Worm (Caenorhabditis elegans): Measurements from ENCODE around the gene srv-10.

Gene srv-10

DNA sequence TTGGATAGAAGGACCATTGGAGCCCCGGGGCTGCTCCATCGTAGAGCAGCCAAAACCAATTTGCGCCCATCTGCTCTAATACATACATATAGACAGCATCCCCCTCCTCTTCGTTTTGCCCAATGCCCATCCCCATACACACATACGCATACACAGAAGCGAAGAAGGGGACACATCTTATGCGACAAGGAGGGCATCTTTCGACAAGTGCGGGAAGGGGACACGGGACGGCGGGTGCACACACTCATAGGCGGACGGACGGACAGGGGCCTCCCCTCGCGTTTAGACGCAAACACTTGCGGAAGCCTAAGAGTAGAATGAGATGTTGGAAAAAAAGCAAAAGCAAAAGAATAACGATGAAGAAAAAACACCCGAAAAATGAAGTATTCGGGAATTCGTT, 27.3 kb upstream of the srv-10 start:
- TF ChIP-seq lin-15B (tag; optimal IDR thresholded peaks at IDR 0.05) (no peak), hmg-11 (tag; optimal IDR thresholded peaks at IDR 0.05) (peak; percentile 30), ceh-9 (tag; optimal IDR thresholded peaks at IDR 0.05) (no peak), jun-1 (tag; optimal IDR thresholded peaks at IDR 0.05) (no peak), lin-39 (tag; optimal IDR thresholded peaks at IDR 0.05) (peak; percentile 21), R02D3.7 (tag; optimal IDR thresholded peaks at IDR 0.05) (no peak), egl-5 (tag; optimal IDR thresholded peaks at IDR 0.05) (no peak), nfya-1 (tag; optimal IDR thresholded peaks at IDR 0.05; ENCODE audit: insufficient read depth) (peak; percentile 38), ceh-16 (tag; optimal IDR thresholded peaks at IDR 0.05) (no peak), nhr-25 (tag; optimal IDR thresholded peaks at IDR 0.05) (no peak)

DNA sequence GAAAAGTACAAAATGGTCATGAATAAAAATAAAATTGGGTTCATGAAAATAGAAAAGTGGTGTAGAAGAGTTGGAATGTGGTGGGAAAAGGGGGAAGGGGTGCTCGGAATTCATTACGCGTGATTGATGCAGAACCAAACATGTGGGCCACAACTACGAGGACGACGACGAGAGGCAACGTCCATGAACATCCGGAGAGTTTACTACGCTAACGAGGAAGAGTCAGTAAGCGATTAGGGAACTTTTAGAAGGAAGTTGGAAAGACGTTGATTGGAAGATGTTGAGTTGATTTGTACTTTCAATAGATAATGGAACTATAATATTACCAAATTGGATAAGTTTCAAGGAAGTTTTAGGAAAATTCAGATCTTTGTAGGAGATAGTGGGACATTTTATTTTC, 22.0 kb upstream of the srv-10 start:
- TF ChIP-seq lin-39 (tag; optimal IDR thresholded peaks at IDR 0.05) (peak; percentile 42), skn-1 (tag; optimal IDR thresholded peaks at IDR 0.05) (no peak)

DNA sequence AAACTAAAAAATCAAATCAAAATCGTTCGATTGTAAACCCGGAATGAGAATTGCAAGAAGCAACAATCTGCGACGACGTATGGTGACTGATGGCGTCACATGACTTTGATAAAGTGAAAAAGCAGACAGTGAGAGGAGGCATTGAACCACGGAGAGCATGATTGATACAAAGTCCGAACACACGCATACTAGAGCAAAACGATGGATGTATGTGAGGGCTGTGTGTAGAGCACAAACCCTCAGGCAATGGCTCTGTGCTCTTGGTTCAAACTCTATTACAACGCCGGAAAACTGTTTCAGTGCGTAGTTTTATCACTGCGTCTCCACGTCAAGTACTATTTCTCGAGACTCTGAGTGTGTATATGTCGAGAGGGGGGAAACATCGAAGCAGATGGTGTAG, 21.2 kb upstream of the srv-10 start:
- no peak for TF ChIP-seq fkh-2 (tag; optimal IDR thresholded peaks at IDR 0.05)
- no peak for TF ChIP-seq ceh-82 (tag; optimal IDR thresholded peaks at IDR 0.05)
- no peak for TF ChIP-seq hmg-11 (tag; optimal IDR thresholded peaks at IDR 0.05)
- no peak for TF ChIP-seq ceh-28 (tag; optimal IDR thresholded peaks at IDR 0.05)
- no peak for TF ChIP-seq lsy-12 (tag; optimal IDR thresholded peaks at IDR 0.05)
- peak; percentile 52 for TF ChIP-seq egl-5 (tag; optimal IDR thresholded peaks at IDR 0.05)
- no peak for TF ChIP-seq ZK546.5 (tag; optimal IDR thresholded peaks at IDR 0.05)
- no peak for TF ChIP-seq nhr-12 (tag; optimal IDR thresholded peaks at IDR 0.05)
- peak; percentile 93 for TF ChIP-seq lin-39 (tag; optimal IDR thresholded peaks at IDR 0.05)

DNA sequence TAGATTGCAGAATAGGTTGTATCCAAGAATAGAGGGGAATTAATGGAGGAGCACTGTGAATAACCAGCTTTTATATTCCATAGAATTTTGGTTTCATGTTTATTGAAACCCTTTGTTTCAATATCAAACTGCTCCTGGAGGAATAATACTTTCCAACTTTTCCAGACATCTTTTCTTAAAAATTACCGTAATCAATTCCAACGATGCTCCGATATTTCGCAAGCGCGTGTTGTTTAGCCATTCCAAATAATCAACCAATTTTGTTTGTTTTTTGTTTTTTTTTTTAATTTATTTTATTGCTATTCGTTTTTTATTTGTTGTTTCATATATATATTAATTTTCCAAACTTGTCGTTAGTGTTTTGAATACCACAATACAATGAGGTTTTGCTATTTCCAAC, 17.7 kb upstream of the srv-10 start, which contains the start of gene cutl-1:
Gene cutl-1, minus strand, starts transcription at position 83 of the 400 bp plus-strand sequence.
- TF ChIP-seq nhr-77 (tag; optimal IDR thresholded peaks at IDR 0.05) (no peak), pha-4 (tag; optimal IDR thresholded peaks at IDR 0.05) (peak; percentile 10)

DNA sequence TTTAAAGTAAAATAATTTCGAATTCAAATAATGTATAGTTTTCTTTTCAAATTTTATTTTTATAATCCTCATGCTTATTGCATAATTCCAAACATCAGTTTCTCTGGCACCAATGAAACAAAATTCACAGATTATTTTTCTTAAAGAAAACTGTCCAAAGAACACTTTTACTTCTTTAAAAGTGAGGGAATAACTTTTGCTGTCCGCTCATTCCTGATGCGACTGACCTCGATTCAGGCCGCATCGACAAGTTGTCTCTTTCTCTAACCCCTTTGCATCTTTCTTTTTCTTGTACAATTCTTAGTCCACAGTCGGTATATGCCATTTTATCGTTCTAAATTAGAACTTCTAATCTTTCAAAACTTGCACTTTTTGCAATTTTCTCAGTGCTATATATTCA, 17.2 kb upstream of the srv-10 start, which contains the start of gene F53F1.2:
Gene F53F1.2, plus strand, starts transcription at position 306 of the 400 bp plus-strand sequence.
- TF ChIP-seq ztf-4 (tag; optimal IDR thresholded peaks at IDR 0.05) (no peak), ztf-11 (tag; optimal IDR thresholded peaks at IDR 0.05) (no peak), tbx-2 (tag; optimal IDR thresholded peaks at IDR 0.05) (no peak), pha-4 (tag; optimal IDR thresholded peaks at IDR 0.05) (no peak), nhr-23 (tag; optimal IDR thresholded peaks at IDR 0.05) (peak; percentile 52)

ce11 chrV:13407913-13408312, 15.8 kb upstream of the srv-10 start, which contains the start of gene F53F1.3:
Gene F53F1.3, plus strand, starts transcription at chrV:13408242.
- TF ChIP-seq unc-62 (GFP tag; optimal IDR thresholded peaks at IDR 0.05) (no peak), ztf-11 (tag; optimal IDR thresholded peaks at IDR 0.05) (no peak), elt-2 (tag; optimal IDR thresholded peaks at IDR 0.05) (peak; percentile 51), mml-1 (tag; optimal IDR thresholded peaks at IDR 0.05) (no peak)

ce11 chrV:13408440-13408839, 15.3 kb upstream of the srv-10 start:
- TF ChIP-seq nhr-11 (tag; optimal IDR thresholded peaks at IDR 0.05) (no peak), ceh-28 (tag; optimal IDR thresholded peaks at IDR 0.05) (no peak), lin-15B (tag; optimal IDR thresholded peaks at IDR 0.05) (no peak), eor-1 (tag; optimal IDR thresholded peaks at IDR 0.05) (no peak), ZK546.5 (tag; optimal IDR thresholded peaks at IDR 0.05) (no peak), nhr-77 (tag; optimal IDR thresholded peaks at IDR 0.05) (no peak), nhr-43 (tag; optimal IDR thresholded peaks at IDR 0.05; ENCODE audit: poor library complexity, severe bottlenecking) (no peak), elt-3 (tag; optimal IDR thresholded peaks at IDR 0.05) (no peak), nhr-76 (tag; optimal IDR thresholded peaks at IDR 0.05) (no peak), pha-4 (tag; optimal IDR thresholded peaks at IDR 0.05) (no peak), unc-39 (tag; optimal IDR thresholded peaks at IDR 0.05) (no peak), fkh-2 (tag; optimal IDR thresholded peaks at IDR 0.05) (no peak), unc-62 (GFP tag; optimal IDR thresholded peaks at IDR 0.05) (no peak), lsy-12 (tag; optimal IDR thresholded peaks at IDR 0.05) (no peak), jun-1 (tag; optimal IDR thresholded peaks at IDR 0.05) (no peak), mdl-1 (tag; optimal IDR thresholded peaks at IDR 0.05) (no peak), nhr-12 (tag; optimal IDR thresholded peaks at IDR 0.05) (no peak), fkh-10 (GFP tag; optimal IDR thresholded peaks at IDR 0.05) (no peak)

Measured in whole organism, L3 larva.